Worm (Caenorhabditis elegans) whole organism, late embryonic: Measurements from ENCODE around the gene rft-2.

Source experiments
- C08G9.2 ChIP-seq: sonication (generic microtip); optimal IDR thresholded peaks from 2 replicates; lab custom pipeline; 2016; ENCODE audit warnings: mild to moderate bottlenecking, missing genetic modification characterization, moderate library complexity, missing compliant biosample characterization
- C38D4.7 ChIP-seq: fragments of 200-800 bp; sonication (Bioruptor generic); optimal IDR thresholded peaks from 2 replicates; lab custom pipeline; 2018; ENCODE audit warnings: mild to moderate bottlenecking, missing genetic modification characterization, moderate library complexity, missing compliant biosample characterization
- K09A11.1 ChIP-seq: sonication (generic microtip); optimal IDR thresholded peaks from 2 replicates; lab custom pipeline; 2017; ENCODE audit warnings: antibody characterized with exemption, mild to moderate bottlenecking, missing genetic modification characterization, missing compliant biosample characterization; ENCODE audit not compliant: insufficient read depth
- T23F11.4 ChIP-seq: fragments of 200-800 bp; sonication (Bioruptor generic); optimal IDR thresholded peaks from 2 replicates; lab custom pipeline; 2018; ENCODE audit warnings: mild to moderate bottlenecking, missing genetic modification characterization, missing compliant biosample characterization
- Y22D7AL.16 ChIP-seq: sonication (generic microtip); optimal IDR thresholded peaks from 2 replicates; lab custom pipeline; 2016; ENCODE audit warnings: missing genetic modification characterization, missing compliant biosample characterization
- ahr-1 ChIP-seq: sonication (generic microtip); optimal IDR thresholded peaks from 2 replicates; lab custom pipeline; 2016; ENCODE audit warnings: missing genetic modification characterization, missing compliant biosample characterization
- ceh-14 ChIP-seq: sonication (generic microtip); optimal IDR thresholded peaks from 2 replicates; lab custom pipeline; 2016; ENCODE audit warnings: missing genotype, missing genetic modification characterization, missing compliant biosample characterization
- ceh-18 ChIP-seq: sonication (generic microtip); optimal IDR thresholded peaks from 2 replicates; lab custom pipeline; 2016; ENCODE audit warnings: missing genetic modification characterization, missing compliant biosample characterization
- ceh-19 ChIP-seq: fragments of 200-800 bp; sonication (Bioruptor generic); optimal IDR thresholded peaks from 2 replicates; lab custom pipeline; 2018; ENCODE audit warnings: mild to moderate bottlenecking, missing genetic modification characterization, missing compliant biosample characterization
- ceh-2 ChIP-seq: sonication (generic microtip); optimal IDR thresholded peaks from 2 replicates; lab custom pipeline; 2016; ENCODE audit warnings: missing genotype, missing genetic modification characterization, missing compliant biosample characterization
- ceh-30 ChIP-seq: fragments of 150-350 bp; optimal IDR thresholded peaks from 2 replicates; lab custom pipeline; 2014; ENCODE audit warnings: missing biosample characterization, missing genetic modification characterization
- ceh-6 ChIP-seq: fragments of 200-800 bp; sonication (Bioruptor generic); optimal IDR thresholded peaks from 2 replicates; lab custom pipeline; 2018; ENCODE audit warnings: mild to moderate bottlenecking, missing genetic modification characterization, missing compliant biosample characterization
- ceh-9 ChIP-seq: sonication (generic microtip); optimal IDR thresholded peaks from 2 replicates; lab custom pipeline; 2016; ENCODE audit warnings: mild to moderate bottlenecking, missing genetic modification characterization, inconsistent platforms, missing compliant biosample characterization
- che-1 ChIP-seq: sonication (generic microtip); optimal IDR thresholded peaks from 2 replicates; lab custom pipeline; 2016; ENCODE audit warnings: mild to moderate bottlenecking, missing genetic modification characterization, missing compliant biosample characterization
- dmd-4 ChIP-seq: sonication (generic microtip); optimal IDR thresholded peaks from 2 replicates; lab custom pipeline; 2016; ENCODE audit warnings: borderline replicate concordance, missing genetic modification characterization, missing compliant biosample characterization
- elt-4 ChIP-seq: sonication (generic microtip); optimal IDR thresholded peaks from 2 replicates; lab custom pipeline; 2016; ENCODE audit warnings: missing genetic modification characterization, missing compliant biosample characterization
- ets-4 ChIP-seq: sonication (generic microtip); optimal IDR thresholded peaks from 2 replicates; lab custom pipeline; 2016; ENCODE audit warnings: missing genetic modification characterization, missing compliant biosample characterization
- fax-1 ChIP-seq: sonication (generic microtip); optimal IDR thresholded peaks from 2 replicates; lab custom pipeline; 2016; ENCODE audit warnings: missing genotype, missing genetic modification characterization, missing compliant biosample characterization
- fkh-10 ChIP-seq: fragments of 150-350 bp; optimal IDR thresholded peaks from 2 replicates; lab custom pipeline; 2014; ENCODE audit warnings: missing biosample characterization, missing genetic modification reagents, missing genetic modification characterization
- fkh-6 ChIP-seq: sonication (generic microtip); optimal IDR thresholded peaks from 2 replicates; lab custom pipeline; 2016; ENCODE audit warnings: missing genetic modification characterization, missing compliant biosample characterization
- hlh-30 ChIP-seq: sonication (generic microtip); optimal IDR thresholded peaks from 2 replicates; lab custom pipeline; 2017; ENCODE audit warnings: antibody characterized with exemption, missing genetic modification characterization, missing compliant biosample characterization; ENCODE audit not compliant: insufficient read depth
- hlh-8 ChIP-seq: sonication (generic microtip); optimal IDR thresholded peaks from 2 replicates; lab custom pipeline; 2016; ENCODE audit warnings: missing genotype, missing genetic modification characterization, missing compliant biosample characterization
- lin-11 ChIP-seq: fragments of 200-800 bp; sonication (Bioruptor generic); optimal IDR thresholded peaks from 2 replicates; lab custom pipeline; 2018; ENCODE audit warnings: mild to moderate bottlenecking, missing genetic modification characterization, missing compliant biosample characterization
- madf-2 ChIP-seq: sonication (generic microtip); optimal IDR thresholded peaks from 2 replicates; lab custom pipeline; 2017; ENCODE audit warnings: missing genetic modification characterization, missing compliant biosample characterization
- nhr-11 ChIP-seq: fragments of 150-350 bp; optimal IDR thresholded peaks from 2 replicates; lab custom pipeline; 2014; ENCODE audit warnings: missing biosample characterization, missing genetic modification characterization
- nhr-232 ChIP-seq: sonication (generic microtip); optimal IDR thresholded peaks from 2 replicates; lab custom pipeline; 2016; ENCODE audit warnings: missing genetic modification characterization, missing compliant biosample characterization
- npax-4 ChIP-seq: sonication (generic microtip); optimal IDR thresholded peaks from 2 replicates; lab custom pipeline; 2016; ENCODE audit warnings: missing genetic modification characterization, missing compliant biosample characterization
- odd-2 ChIP-seq: sonication (generic microtip); optimal IDR thresholded peaks from 2 replicates; lab custom pipeline; 2017; ENCODE audit warnings: antibody characterized with exemption, mild to moderate bottlenecking, missing genetic modification characterization, missing compliant biosample characterization
- pag-3 ChIP-seq: sonication (generic microtip); optimal IDR thresholded peaks from 2 replicates; lab custom pipeline; 2016; ENCODE audit warnings: missing compliant biosample characterization, missing genetic modification characterization, borderline replicate concordance
- pax-1 ChIP-seq: fragments of 150-350 bp; optimal IDR thresholded peaks from 2 replicates; lab custom pipeline; 2014; ENCODE audit warnings: missing biosample characterization, missing genetic modification characterization
- ref-2 ChIP-seq: sonication (generic microtip); optimal IDR thresholded peaks from 2 replicates; lab custom pipeline; 2016; ENCODE audit warnings: missing genetic modification characterization, missing compliant biosample characterization
- rnt-1 ChIP-seq: sonication (generic microtip); optimal IDR thresholded peaks from 2 replicates; lab custom pipeline; 2016; ENCODE audit warnings: missing genetic modification characterization, missing compliant biosample characterization
- sox-4 ChIP-seq: sonication (generic microtip); optimal IDR thresholded peaks from 2 replicates; lab custom pipeline; 2017; ENCODE audit warnings: mild to moderate bottlenecking, missing genetic modification characterization, inconsistent platforms, missing compliant biosample characterization
- unc-3 ChIP-seq, 2 experiments: fragments of 200-800 bp in 1 of 2; sonication (Bioruptor generic) in 1 of 2; sonication (generic microtip) in 1 of 2; conservative IDR thresholded peaks in 1 of 2; optimal IDR thresholded peaks in 1 of 2; 2 replicates each; pipeline versions ENCODE4 v1.3.6 to Lab custom; 2016 to 2022; ENCODE audit warnings: missing compliant biosample characterization in 2 of 2, missing genetic modification characterization in 2 of 2, missing genetic modification reagents in 1 of 2
- unc-42 ChIP-seq: sonication (generic microtip); optimal IDR thresholded peaks from 2 replicates; lab custom pipeline; 2016; ENCODE audit warnings: missing genotype, missing genetic modification characterization, missing compliant biosample characterization
- unc-55 ChIP-seq: sonication (generic microtip); optimal IDR thresholded peaks from 2 replicates; lab custom pipeline; 2017; ENCODE audit warnings: missing biosample characterization, missing genetic modification reagents, missing genetic modification characterization

Gene rft-2

DNA sequence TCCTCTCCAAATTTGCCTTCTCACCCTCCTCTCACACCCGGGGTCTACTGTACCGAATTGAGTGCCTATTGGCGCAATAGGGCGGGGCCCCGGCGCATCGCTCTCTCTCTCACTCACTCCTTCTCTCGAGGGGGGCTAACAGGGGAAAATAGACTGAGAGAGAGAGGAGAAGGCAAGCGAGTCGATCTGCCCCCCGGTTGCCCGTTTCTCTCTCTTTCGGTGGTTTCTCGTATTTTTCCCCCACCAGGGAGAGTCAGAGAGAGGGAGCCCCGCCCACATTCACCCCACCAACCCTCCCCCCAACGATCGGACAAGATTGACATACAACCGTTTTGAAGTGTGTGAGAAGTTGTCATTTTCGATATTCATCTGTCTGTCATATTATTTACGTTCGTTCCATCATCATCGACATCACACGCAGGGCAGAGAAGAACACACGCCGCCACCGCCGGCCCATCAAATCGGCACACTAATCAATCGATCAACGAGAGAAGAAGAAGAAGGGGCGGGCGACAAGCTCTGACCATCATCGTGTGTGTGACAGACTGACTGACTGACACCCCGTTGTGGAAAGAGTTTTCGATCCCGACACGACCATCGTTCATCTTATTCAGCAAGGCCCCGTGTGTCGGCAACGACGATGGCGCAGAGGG lies 48.9 kb upstream of the rft-2 start (continued):
- TF ChIP-seq dmd-4 (tag; lab: Kevin White, UChicago) (no peak), fax-1 (tag; lab: Kevin White, UChicago) (no peak), fkh-6 (tag; lab: Kevin White, UChicago) (no peak), ceh-18 (tag; lab: Kevin White, UChicago) (no peak), lin-11 (tag; lab: Kevin White, UChicago) (peak; percentile 25), rnt-1 (tag; lab: Kevin White, UChicago) (no peak), nhr-11 (no peak), pag-3 (tag; lab: Kevin White, UChicago) (no peak), nhr-232 (tag; lab: Kevin White, UChicago) (no peak), sox-4 (no peak), ceh-30 (no peak), ahr-1 (tag; lab: Kevin White, UChicago) (no peak), elt-4 (no peak), ceh-19 (GFP tag; lab: Kevin White, UChicago) (no peak), pax-1 (tag; lab: Kevin White, UChicago) (no peak), ceh-14 (tag; lab: Kevin White, UChicago) (no peak), odd-2 (tag; lab: Kevin White, UChicago) (no peak), K09A11.1 (tag; lab: Kevin White, UChicago) (no peak), T23F11.4 (GFP tag; lab: Kevin White, UChicago) (peak; percentile 54), ceh-2 (tag; lab: Kevin White, UChicago) (no peak), unc-55 (GFP tag; lab: Kevin White, UChicago) (peak; percentile 100), ceh-6 (GFP tag; lab: Kevin White, UChicago) (peak; percentile 1), unc-42 (tag; lab: Kevin White, UChicago) (no peak), C38D4.7 (GFP tag; lab: Kevin White, UChicago) (no peak)

DNA sequence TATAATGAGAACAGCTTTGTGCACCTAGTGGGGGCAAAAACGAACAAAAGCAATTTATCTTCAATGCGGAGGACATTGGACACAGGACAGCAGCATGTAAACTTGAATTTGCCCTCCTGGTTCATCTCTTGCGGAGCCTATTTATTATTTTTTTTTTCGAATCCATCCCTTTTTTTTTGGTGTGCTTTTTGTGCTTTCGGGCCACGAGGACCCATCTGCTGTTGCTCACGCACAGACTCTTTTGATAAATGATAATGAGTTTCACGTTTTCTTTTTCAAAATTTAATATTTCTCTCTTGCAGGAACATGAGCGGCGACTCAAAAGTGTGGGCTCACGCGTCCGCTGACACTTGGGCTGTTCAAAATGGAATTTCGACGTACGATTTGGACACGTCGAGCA lies 46.8 kb upstream of the rft-2 start, which contains the start of gene unc-62:
TSS of gene unc-62 (plus strand) at position 301 of the 400 bp plus-strand sequence.
- TF ChIP-seq hlh-30 (tag; lab: Kevin White, UChicago) (no peak), elt-4 (no peak), ceh-6 (GFP tag; lab: Kevin White, UChicago) (no peak)
- TF ChIP-seq, all 69 proteins: peak for 0

DNA sequence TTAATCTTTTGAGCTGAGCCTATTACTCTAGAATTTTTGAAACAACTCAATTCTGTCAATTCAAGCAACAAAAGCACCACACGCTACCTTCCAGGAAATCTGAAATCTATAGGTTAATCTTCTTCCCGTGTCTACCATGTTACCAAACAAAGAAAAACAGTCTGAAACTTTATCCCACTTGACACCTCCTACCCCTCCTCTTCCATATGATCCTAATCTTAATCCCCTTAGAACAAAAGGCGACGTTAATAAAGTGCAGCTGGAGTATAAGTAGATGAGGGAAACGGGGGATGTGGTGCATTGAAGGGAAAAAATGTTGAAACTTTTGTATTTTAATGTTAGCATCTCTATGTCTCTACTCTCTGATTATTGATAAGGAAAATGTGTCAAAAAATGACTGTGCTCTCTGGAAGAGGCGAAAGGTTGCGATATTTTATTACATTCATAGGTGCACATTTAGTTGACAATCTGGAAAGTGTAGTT lies 45.8 kb upstream of the rft-2 start:
- TF ChIP-seq fkh-10 (no peak), lin-11 (tag; lab: Kevin White, UChicago) (no peak), ceh-9 (tag; lab: Kevin White, UChicago) (no peak), ceh-30 (no peak), C38D4.7 (GFP tag; lab: Kevin White, UChicago) (no peak)

DNA sequence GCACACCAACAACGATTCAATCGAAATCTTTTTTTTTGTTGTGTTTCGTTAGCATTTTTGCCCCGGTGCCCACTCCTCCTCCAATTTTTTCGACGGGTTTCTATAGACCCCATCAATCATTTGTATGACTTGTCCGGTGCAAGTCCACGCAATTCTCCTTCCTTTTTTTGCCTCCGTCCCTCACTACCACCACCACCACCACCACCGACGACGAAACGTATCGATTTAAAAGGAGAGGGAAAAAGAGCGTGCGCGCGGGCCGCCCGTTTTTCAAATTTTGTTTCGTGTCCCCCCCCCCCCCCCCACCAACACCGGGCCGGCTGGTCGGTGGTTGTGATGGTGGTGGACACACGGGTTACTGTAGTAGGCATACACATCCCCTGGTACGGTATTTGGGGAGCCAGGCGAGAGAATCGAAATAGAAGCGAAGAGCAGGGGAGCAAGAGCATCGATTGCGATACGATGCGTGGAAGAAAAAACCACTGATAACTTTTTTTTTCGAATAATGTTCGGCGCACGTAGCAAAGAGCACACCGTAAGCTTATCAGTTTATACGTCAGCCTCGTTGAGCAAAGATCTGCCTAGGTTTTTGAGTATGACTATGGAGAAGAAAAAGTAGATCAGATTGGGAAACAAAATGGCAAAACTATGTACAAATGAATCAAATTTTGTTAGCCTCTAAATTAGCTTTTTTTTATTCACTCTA lies 44.9 kb upstream of the rft-2 start:
- TF ChIP-seq ets-4 (tag; lab: Kevin White, UChicago), result no peak
- TF ChIP-seq dmd-4 (tag; lab: Kevin White, UChicago), result no peak
- no peak for TF ChIP-seq ref-2 (tag; lab: Kevin White, UChicago)
- TF ChIP-seq C08G9.2, result no peak
- no peak for TF ChIP-seq ceh-30
- no peak for TF ChIP-seq unc-3 (GFP tag; conservative IDR thresholded peaks at IDR 0.05; lab: Robert Waterston, UW)
- no peak for TF ChIP-seq unc-3 (tag; optimal IDR thresholded peaks at IDR 0.05; lab: Kevin White, UChicago)
- TF ChIP-seq che-1 (tag; lab: Kevin White, UChicago), result peak; percentile 51
- TF ChIP-seq nhr-11, result no peak
- no peak for TF ChIP-seq hlh-8 (tag; lab: Kevin White, UChicago)
- no peak for TF ChIP-seq madf-2 (tag; lab: Kevin White, UChicago)
- no peak for TF ChIP-seq npax-4 (tag; lab: Kevin White, UChicago)
- no peak for TF ChIP-seq Y22D7AL.16
- TF ChIP-seq ceh-9 (tag; lab: Kevin White, UChicago), result no peak
- TF ChIP-seq unc-55 (GFP tag; lab: Kevin White, UChicago), result peak; percentile 90
